Worm (Caenorhabditis elegans): ENCODE data around the gene srj-5.

ce11 chrV:615275-615674, 37.6 kb downstream of the srj-5 start, which contains the start of gene F48G7.13:
- no peak for TF ChIP-seq ham-2 (GFP tag; optimal IDR thresholded peaks at IDR 0.05)
- TF ChIP-seq blmp-1 (tag; optimal IDR thresholded peaks at IDR 0.05) = no peak
- no peak for TF ChIP-seq elt-1 (tag; optimal IDR thresholded peaks at IDR 0.05; ENCODE audit: borderline replicate concordance, insufficient read depth)
- TF ChIP-seq nhr-76 (tag; optimal IDR thresholded peaks at IDR 0.05) = no peak
- TF ChIP-seq hlh-1 (tag; optimal IDR thresholded peaks at IDR 0.05) = no peak
- no peak for TF ChIP-seq snpc-4 (tag; optimal IDR thresholded peaks at IDR 0.05)
- TF ChIP-seq nhr-28 (tag; optimal IDR thresholded peaks at IDR 0.05) = no peak
- TF ChIP-seq nhr-12 (tag; optimal IDR thresholded peaks at IDR 0.05) = no peak
- TF ChIP-seq unc-39 (tag; optimal IDR thresholded peaks at IDR 0.05) = no peak
- no peak for TF ChIP-seq mab-5 (tag; optimal IDR thresholded peaks at IDR 0.05)
- no peak for TF ChIP-seq sptf-1 (tag; optimal IDR thresholded peaks at IDR 0.05)
- no peak for TF ChIP-seq ztf-11 (tag; optimal IDR thresholded peaks at IDR 0.05)
- TF ChIP-seq nhr-237 (tag; optimal IDR thresholded peaks at IDR 0.05) = no peak
- TF ChIP-seq ceh-43 (GFP tag; optimal IDR thresholded peaks at IDR 0.05) = no peak

All from whole organism, mixed stage, embryonic.